Worm (Caenorhabditis elegans) whole organism, young adult: ENCODE data around the gene clec-26.

Source experiments
- D2030.7 ChIP-seq: fragments of 200-800 bp; sonication (Bioruptor generic); IDR thresholded peaks from 2 replicates; pipeline ENCODE4 v1.3.6; 2022; ENCODE audit warnings: missing genetic modification reagents, missing genetic modification characterization, missing compliant biosample characterization
- Y53F4B.3 ChIP-seq: fragments of 200-800 bp; sonication (Bioruptor generic); IDR thresholded peaks from 2 replicates; pipeline ENCODE4 v1.3.6; 2022; ENCODE audit warnings: missing genetic modification reagents, missing genetic modification characterization, missing compliant biosample characterization
- dpl-1 ChIP-seq: fragments of 150-350 bp; optimal IDR thresholded peaks from 2 replicates; lab custom pipeline; 2014; ENCODE audit warnings: missing biosample characterization, missing genetic modification reagents, missing genetic modification characterization
- lin-54 ChIP-seq: fragments of 200-800 bp; sonication (Bioruptor generic); optimal IDR thresholded peaks from 2 replicates; lab custom pipeline; 2018; ENCODE audit warnings: mild to moderate bottlenecking, missing genetic modification characterization, missing compliant biosample characterization
- mes-4 ChIP-seq: sonication (generic microtip); optimal IDR thresholded peaks from 2 replicates; lab custom pipeline; 2016; ENCODE audit warnings: missing genotype, missing genetic modification characterization, missing compliant biosample characterization
- rcor-1 ChIP-seq: fragments of 200-800 bp; sonication (Bioruptor generic); IDR thresholded peaks from 2 replicates; pipeline ENCODE4 v1.3.6; 2022; ENCODE audit warnings: missing genetic modification reagents, missing genetic modification characterization, missing compliant biosample characterization
- tbx-9 ChIP-seq: sonication (generic microtip); optimal IDR thresholded peaks from 2 replicates; lab custom pipeline; 2016; ENCODE audit warnings: borderline replicate concordance, missing genetic modification characterization, inconsistent platforms, missing compliant biosample characterization
- tlf-1 ChIP-seq: fragments of 200-800 bp; sonication (Bioruptor generic); optimal IDR thresholded peaks from 2 replicates; lab custom pipeline; 2018; ENCODE audit warnings: mild to moderate bottlenecking, missing genetic modification characterization, missing compliant biosample characterization

- TF ChIP-seq mes-4 (tag; lab: Kevin White, UChicago) = no peak
- TF ChIP-seq dpl-1 (GFP tag; lab: Kevin White, UChicago) = no peak
- no peak for TF ChIP-seq D2030.7
- TF ChIP-seq tbx-9 (tag; lab: Kevin White, UChicago) = no peak
- no peak for TF ChIP-seq Y53F4B.3 (GFP tag; lab: Robert Waterston, UW)
- no peak for TF ChIP-seq rcor-1
- no peak for TF ChIP-seq lin-54 (GFP tag; lab: Kevin White, UChicago)
- TF ChIP-seq tlf-1 (GFP tag; lab: Kevin White, UChicago) = no peak
Observed at ce11 chrV:16840961-16841360, 7.5 kb upstream of the clec-26 start, which contains the start of gene clec-40.
